Fruit fly (Drosophila melanogaster): ENCODE measurements around the gene TfIIEbeta.

The TfIIEbeta gene

DNA sequence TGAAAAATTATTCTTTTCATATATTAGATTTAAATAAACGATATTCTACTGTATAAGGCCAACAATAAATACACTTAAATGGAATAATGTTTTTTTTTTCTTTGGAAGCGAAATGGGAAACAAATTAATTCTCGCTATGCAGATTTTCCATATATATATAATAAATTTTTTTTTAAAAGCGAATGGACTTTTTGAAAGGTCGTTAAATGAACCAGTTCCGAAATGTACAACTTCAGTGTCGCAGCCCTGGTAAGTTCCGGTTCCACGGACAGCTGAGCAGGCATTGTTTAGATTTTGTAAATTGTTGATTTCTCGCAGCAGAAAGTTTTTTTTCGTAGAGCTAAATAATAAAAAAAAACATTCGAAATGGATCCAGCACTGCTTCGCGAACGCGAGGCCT lies at the start of gene TfIIEbeta (continued):
- TF ChIP-seq CkIIα-i1 (GFP tag; IDR thresholded peaks at IDR 0.05), result no peak
- TF ChIP-seq Gug (GFP tag; IDR thresholded peaks at IDR 0.05), result no peak
- peak; percentile 38 for TF ChIP-seq unpg (GFP tag; optimal IDR thresholded peaks at IDR 0.05)
- peak in 1 of 3 experiments; percentile 6 for TF ChIP-seq Stat92E (GFP tag; optimal IDR thresholded peaks at IDR 0.05)
- no peak for TF ChIP-seq Sry-δ (GFP tag; optimal IDR thresholded peaks at IDR 0.05)
- TF ChIP-seq CG15479 (GFP tag; optimal IDR thresholded peaks at IDR 0.05), result no peak
- TF ChIP-seq dati (GFP tag; IDR thresholded peaks at IDR 0.05), result no peak
- TF ChIP-seq CG3726 (GFP tag; IDR thresholded peaks at IDR 0.05), result no peak
- peak; percentile 57 for TF ChIP-seq scrt (GFP tag; optimal IDR thresholded peaks at IDR 0.05)
- TF ChIP-seq pita (GFP tag; optimal IDR thresholded peaks at IDR 0.05), result no peak
- no peak for TF ChIP-seq CG5180 (GFP tag; optimal IDR thresholded peaks at IDR 0.05)
- peak; percentile 20 for TF ChIP-seq bcd (GFP tag; optimal IDR thresholded peaks at IDR 0.05)
- peak; percentile 6 for TF ChIP-seq CG10209 (GFP tag; optimal IDR thresholded peaks at IDR 0.05)
- TF ChIP-seq sqz (GFP tag; optimal IDR thresholded peaks at IDR 0.05), result no peak
- TF ChIP-seq CG7271 (tag; optimal IDR thresholded peaks at IDR 0.05), result no peak
- no peak for TF ChIP-seq Hey (tag; optimal IDR thresholded peaks at IDR 0.05)
- peak; percentile 7; the same call in 1 of the 2 replicates for TF ChIP-seq stc (GFP tag; IDR thresholded peaks at IDR 0.05)
- TF ChIP-seq Side (GFP tag; optimal IDR thresholded peaks at IDR 0.05), result no peak
- no peak for TF ChIP-seq trh (GFP tag; optimal IDR thresholded peaks at IDR 0.05)
- peak; percentile 95 for TF ChIP-seq CG7928 (GFP tag; optimal IDR thresholded peaks at IDR 0.05)
- TF ChIP-seq Atf6 (GFP tag; IDR thresholded peaks at IDR 0.05), result no peak
- TF ChIP-seq sna (GFP tag; IDR thresholded peaks at IDR 0.05; ENCODE audit: partially characterized antibody), result peak; percentile 45; the same call in 1 of the 2 replicates
- TF ChIP-seq CG12236 (GFP tag; optimal IDR thresholded peaks at IDR 0.05), result no peak
- peak; percentile 33; the same call in 1 of the 3 replicates for TF ChIP-seq knrl (GFP tag; IDR thresholded peaks at IDR 0.05; ENCODE audit: partially characterized antibody)
- no peak for TF ChIP-seq Bteb2 (GFP tag; optimal IDR thresholded peaks at IDR 0.05)
- TF ChIP-seq zen (tag; optimal IDR thresholded peaks at IDR 0.05), result no peak
- TF ChIP-seq CG18262 (tag; optimal IDR thresholded peaks at IDR 0.05), result peak; percentile 31
- peak; percentile 7 for TF ChIP-seq CG13296 (GFP tag; optimal IDR thresholded peaks at IDR 0.05)
- TF ChIP-seq CG14050 (GFP tag; IDR thresholded peaks at IDR 0.05), result peak; percentile 24; the same call in 1 of the 3 replicates
- no peak for TF ChIP-seq ttk (GFP tag; IDR thresholded peaks at IDR 0.05)
- no peak for TF ChIP-seq CG14965 (GFP tag; optimal IDR thresholded peaks at IDR 0.05; ENCODE audit: borderline replicate concordance)
- peak; percentile 41 for TF ChIP-seq MESR4 (GFP tag; optimal IDR thresholded peaks at IDR 0.05)
- no peak for TF ChIP-seq CG11093 (GFP tag; IDR thresholded peaks at IDR 0.05)
- TF ChIP-seq klu (GFP tag; IDR thresholded peaks at IDR 0.05), result no peak
- TF ChIP-seq CG7556 (GFP tag; optimal IDR thresholded peaks at IDR 0.05), result no peak
- TF ChIP-seq CG17568 (GFP tag; optimal IDR thresholded peaks at IDR 0.05), result no peak
- TF ChIP-seq sisA (GFP tag; IDR thresholded peaks at IDR 0.05), result peak; percentile 14; the same call in 1 of the 2 replicates
- TF ChIP-seq CG17612 (GFP tag; IDR thresholded peaks at IDR 0.05), result no peak
- TF ChIP-seq CG15601 (tag; optimal IDR thresholded peaks at IDR 0.05), result peak; percentile 18
- no peak for TF ChIP-seq nerfin-1 (tag; optimal IDR thresholded peaks at IDR 0.05)
- TF ChIP-seq grau (tag; optimal IDR thresholded peaks at IDR 0.05), result peak; percentile 32
- TF ChIP-seq Doc2 (GFP tag; IDR thresholded peaks at IDR 0.05), result no peak
- TF ChIP-seq CG43689 (GFP tag; IDR thresholded peaks at IDR 0.05), result no peak
- TF ChIP-seq Hsf (GFP tag; optimal IDR thresholded peaks at IDR 0.05), result no peak
- TF ChIP-seq CG8290 (GFP tag; optimal IDR thresholded peaks at IDR 0.05), result no peak
- TF ChIP-seq CG8290 (tag; optimal IDR thresholded peaks at IDR 0.05), result no peak
- peak; percentile 5 for TF ChIP-seq CG10654 (GFP tag; optimal IDR thresholded peaks at IDR 0.05)
- no peak for TF ChIP-seq slou (GFP tag; optimal IDR thresholded peaks at IDR 0.05)
- peak; percentile 38 for TF ChIP-seq CG8924 (tag; optimal IDR thresholded peaks at IDR 0.05)
- TF ChIP-seq pan (optimal IDR thresholded peaks at IDR 0.05), result no peak
- peak in 1 of 2 experiments; percentile 36 for TF ChIP-seq pan (GFP tag; optimal IDR thresholded peaks at IDR 0.05 in 1 of 2, IDR thresholded peaks at IDR 0.05 in 1 of 2)
- no peak for TF ChIP-seq CG31388 (GFP tag; optimal IDR thresholded peaks at IDR 0.05)
